Fruit fly (Drosophila melanogaster) whole organism, wandering third instar larva: ENCODE measurements around the gene Arp10.

Source experiments
- CG9705 ChIP-seq: fragments of 200-800 bp; sonication (Bioruptor generic); optimal IDR thresholded peaks from 2 replicates; lab custom pipeline; 2018; ENCODE audit warnings: missing biosample characterization, mild to moderate bottlenecking, missing genetic modification characterization
- CrebA ChIP-seq: fragments of 200-800 bp; sonication (Bioruptor generic); optimal IDR thresholded peaks from 2 replicates; lab custom pipeline; 2016; ENCODE audit warnings: missing biosample characterization, mild to moderate bottlenecking, missing genetic modification characterization, borderline replicate concordance
- Dfd ChIP-seq: fragments of >200 bp; optimal IDR thresholded peaks from 2 replicates; lab custom pipeline; 2017; ENCODE audit warnings: missing biosample characterization, missing genetic modification characterization
- Dif ChIP-seq: fragments of 200-275, 200-300 bp; sonication (Bioruptor generic); optimal IDR thresholded peaks from 2 replicates; lab custom pipeline; 2018; ENCODE audit warnings: missing biosample characterization, missing genetic modification characterization; ENCODE audit not compliant: partially characterized antibody
- GATAd ChIP-seq: sonication (Bioruptor generic); optimal IDR thresholded peaks from 2 replicates; lab custom pipeline; 2016; ENCODE audit warnings: missing biosample characterization, missing genetic modification characterization
- HLH106 ChIP-seq: fragments of 200-800 bp; optimal IDR thresholded peaks from 3 replicates; lab custom pipeline; 2019; ENCODE audit warnings: missing biosample characterization, mild to moderate bottlenecking, missing genetic modification characterization, moderate library complexity
- Hnf4 ChIP-seq: fragments of 200-800 bp; sonication (Bioruptor generic); optimal IDR thresholded peaks from 2 replicates; lab custom pipeline; 2016; ENCODE audit warnings: missing biosample characterization, mild to moderate bottlenecking, missing genetic modification characterization
- Hr78 ChIP-seq: fragments of >200 bp; optimal IDR thresholded peaks from 2 replicates; lab custom pipeline; 2017; ENCODE audit warnings: missing biosample characterization, missing genetic modification characterization
- Hr83 ChIP-seq: fragments of 200-300 bp; sonication (Bioruptor generic); optimal IDR thresholded peaks from 2 replicates; lab custom pipeline; 2016; ENCODE audit warnings: missing biosample characterization, mild to moderate bottlenecking, missing genetic modification characterization, moderate library complexity; ENCODE audit not compliant: poor library complexity, severe bottlenecking
- Mio ChIP-seq: sonication (Bioruptor generic); optimal IDR thresholded peaks from 2 replicates; lab custom pipeline; 2016; ENCODE audit warnings: missing biosample characterization, missing genetic modification characterization
- N ChIP-seq: fragments of >200 bp; optimal IDR thresholded peaks from 2 replicates; lab custom pipeline; 2018; ENCODE audit warnings: missing biosample characterization, missing external identifiers, missing genetic modification characterization
- OdsH ChIP-seq: fragments of 200-800 bp; sonication (Bioruptor generic); optimal IDR thresholded peaks from 2 replicates; lab custom pipeline; 2016; ENCODE audit warnings: missing biosample characterization, mild to moderate bottlenecking, missing genetic modification characterization
- Rel ChIP-seq, 2 experiments: fragments of 200-800 bp; sonication (Bioruptor generic) in 1 of 2; optimal IDR thresholded peaks; 2 replicates in 1 of 2; 3 replicates in 1 of 2; lab custom pipeline; 2016 to 2019; ENCODE audit warnings: mild to moderate bottlenecking in 2 of 2, missing biosample characterization in 2 of 2, missing genetic modification characterization in 2 of 2, moderate library complexity in 1 of 2
- Sp1 ChIP-seq: fragments of 200-800 bp; sonication (Bioruptor generic); optimal IDR thresholded peaks from 3 replicates; lab custom pipeline; 2019; ENCODE audit warnings: missing biosample characterization, mild to moderate bottlenecking, missing genetic modification characterization, moderate library complexity
- Vsx2 ChIP-seq: fragments of 200-300, 225-300 bp; sonication (Bioruptor generic); optimal IDR thresholded peaks from 2 replicates; lab custom pipeline; 2018; ENCODE audit warnings: missing biosample characterization, missing genetic modification characterization; ENCODE audit not compliant: partially characterized antibody
- br ChIP-seq: fragments of 200-800 bp; sonication (Bioruptor generic); optimal IDR thresholded peaks from 2 replicates; lab custom pipeline; 2016; ENCODE audit warnings: missing biosample characterization, missing genetic modification characterization
- brk ChIP-seq: fragments of 200-800 bp; sonication (Bioruptor generic); optimal IDR thresholded peaks from 2 replicates; lab custom pipeline; 2016; ENCODE audit warnings: missing biosample characterization, mild to moderate bottlenecking, missing genetic modification characterization
- dl ChIP-seq, 2 experiments: fragments of 175-275, 200-275 bp in 1 of 2; fragments of 200-275 bp in 1 of 2; sonication (Bioruptor generic); optimal IDR thresholded peaks; lab custom pipeline; 2018; ENCODE audit warnings: mild to moderate bottlenecking in 2 of 2, missing biosample characterization in 2 of 2, missing genetic modification characterization in 2 of 2, moderate library complexity in 2 of 2; ENCODE audit not compliant: partially characterized antibody in 2 of 2, insufficient read depth in 1 of 2
- dsf ChIP-seq: sonication (Bioruptor generic); optimal IDR thresholded peaks from 2 replicates; lab custom pipeline; 2016; ENCODE audit warnings: missing biosample characterization, missing genetic modification characterization, borderline replicate concordance
- ey ChIP-seq: fragments of 200-800 bp; sonication (Bioruptor generic); optimal IDR thresholded peaks from 2 replicates; lab custom pipeline; 2016; ENCODE audit warnings: missing biosample characterization, missing genetic modification characterization
- foxo ChIP-seq, 2 experiments: fragments of 200-800 bp; sonication (Bioruptor generic); optimal IDR thresholded peaks; 2 replicates in 1 of 2; 3 replicates in 1 of 2; lab custom pipeline; 2016 to 2017; ENCODE audit warnings: missing biosample characterization in 2 of 2, missing genetic modification characterization in 2 of 2
- fru ChIP-seq: fragments of 200-800 bp; sonication (Bioruptor generic); optimal IDR thresholded peaks from 3 replicates; lab custom pipeline; 2016; ENCODE audit warnings: missing biosample characterization, mild to moderate bottlenecking, missing genetic modification characterization
- h ChIP-seq: fragments of 200-800 bp; sonication (Bioruptor generic); optimal IDR thresholded peaks from 3 replicates; lab custom pipeline; 2016; ENCODE audit warnings: missing biosample characterization, mild to moderate bottlenecking, missing genetic modification characterization
- jim ChIP-seq: fragments of 175-275, 200-325 bp; sonication (Bioruptor generic); optimal IDR thresholded peaks from 2 replicates; lab custom pipeline; 2016; ENCODE audit warnings: missing biosample characterization, mild to moderate bottlenecking, missing genetic modification characterization
- psq ChIP-seq: fragments of 200-800 bp; sonication (Bioruptor generic); optimal IDR thresholded peaks from 3 replicates; lab custom pipeline; 2017; ENCODE audit warnings: missing biosample characterization, mild to moderate bottlenecking, missing genetic modification characterization, moderate library complexity
- rgr ChIP-seq: fragments of 200-800 bp; sonication (Bioruptor generic); optimal IDR thresholded peaks from 3 replicates; lab custom pipeline; 2016; ENCODE audit warnings: missing biosample characterization, mild to moderate bottlenecking, missing genetic modification characterization
- sage ChIP-seq: fragments of 200-800 bp; sonication (Bioruptor generic); optimal IDR thresholded peaks from 2 replicates; lab custom pipeline; 2016; ENCODE audit warnings: missing biosample characterization, mild to moderate bottlenecking, missing genetic modification characterization
- sv ChIP-seq: fragments of 200-800 bp; sonication (Bioruptor generic); optimal IDR thresholded peaks from 3 replicates; lab custom pipeline; 2016; ENCODE audit warnings: missing biosample characterization, missing genetic modification characterization
- usp ChIP-seq: fragments of >200 bp; optimal IDR thresholded peaks from 2 replicates; lab custom pipeline; 2017; ENCODE audit warnings: missing biosample characterization, missing genetic modification characterization
- woc ChIP-seq: sonication (Bioruptor generic); optimal IDR thresholded peaks from 2 replicates; lab custom pipeline; 2016; ENCODE audit warnings: missing biosample characterization, mild to moderate bottlenecking, missing genetic modification characterization

Arp10 gene

dm6 chrX:19663859-19664728 lies 18.1 kb upstream of the Arp10 start, which contains the start of the genes CG14223 and Ssu72:
CG14223 (minus strand) TSS chrX:19663971.
Ssu72 (plus strand) TSS chrX:19664561.
- TF ChIP-seq Rel (GFP tag; optimal IDR thresholded peaks at IDR 0.05; lab: Kevin White, UChicago) (no peak), Rel (tag; optimal IDR thresholded peaks at IDR 0.05; lab: Kevin White, UChicago) (no peak), psq (GFP tag; lab: Kevin White, UChicago) (no peak), CrebA (GFP tag; lab: Kevin White, UChicago) (no peak), Hr83 (GFP tag; lab: Kevin White, UChicago) (no peak), jim (GFP tag; lab: Kevin White, UChicago) (no peak), woc (GFP tag; lab: Kevin White, UChicago) (peak; percentile 6), Hnf4 (GFP tag; lab: Kevin White, UChicago) (peak; percentile 15), h (GFP tag; lab: Kevin White, UChicago) (no peak)

DNA sequence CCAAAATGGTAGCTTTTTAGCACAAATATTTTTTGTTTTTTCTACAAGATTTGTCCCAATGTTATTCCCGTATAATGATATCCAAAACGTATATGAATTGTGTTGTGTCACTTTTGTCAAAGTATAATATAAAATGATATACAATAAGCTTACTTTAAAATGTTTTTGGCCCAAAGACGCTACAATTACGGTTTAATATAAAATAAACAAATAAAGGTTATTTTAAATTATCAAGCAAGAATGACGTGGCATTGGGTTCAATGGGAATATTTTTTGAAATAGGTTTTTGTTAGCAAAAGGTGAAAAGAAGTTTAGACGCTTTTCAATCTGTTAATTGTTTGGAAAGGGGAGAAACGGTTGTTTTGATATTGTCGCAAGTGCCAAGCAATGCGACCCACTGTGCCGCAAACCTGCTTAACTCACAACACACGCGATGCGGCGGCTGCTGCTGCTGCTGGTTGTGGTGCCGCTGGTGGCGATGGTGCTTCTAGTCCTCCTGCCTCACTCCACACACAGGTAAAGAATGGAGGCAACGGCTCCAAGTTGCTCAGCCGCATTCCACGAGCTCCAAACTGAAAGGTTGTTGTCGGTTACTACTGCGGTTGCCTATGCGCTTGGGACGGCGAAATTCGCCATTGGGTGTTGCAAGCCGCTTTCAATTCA lies 17.4 kb upstream of the Arp10 start:
- peak; percentile 34 for TF ChIP-seq br (GFP tag; lab: Kevin White, UChicago)
- TF ChIP-seq sage (GFP tag; lab: Kevin White, UChicago), result no peak
- peak; percentile 14 for TF ChIP-seq rgr (GFP tag; lab: Kevin White, UChicago)
- no peak for TF ChIP-seq Hr78 (GFP tag; lab: Kevin White, UChicago)
- no peak for TF ChIP-seq usp (GFP tag; lab: Kevin White, UChicago)
- TF ChIP-seq OdsH (GFP tag; lab: Kevin White, UChicago), result peak; percentile 16
- no peak for TF ChIP-seq GATAd (GFP tag; lab: Kevin White, UChicago)
- peak; percentile 39 for TF ChIP-seq ey
- TF ChIP-seq Mio (GFP tag; lab: Kevin White, UChicago), result no peak
- no peak for TF ChIP-seq jim (GFP tag; lab: Kevin White, UChicago)
- peak in 1 of 2 experiments; percentile 33 for TF ChIP-seq dl (GFP tag; optimal IDR thresholded peaks at IDR 0.05; lab: Kevin White, UChicago; ENCODE audit: insufficient read depth in 1 of 2, partially characterized antibody in 2 of 2)
- peak; percentile 3 for TF ChIP-seq Hr83 (GFP tag; lab: Kevin White, UChicago)
- no peak for TF ChIP-seq N (GFP tag; lab: Kevin White, UChicago)
- peak; percentile 37 for TF ChIP-seq fru
- TF ChIP-seq h (GFP tag; lab: Kevin White, UChicago), result peak; percentile 6
- peak; percentile 64 for TF ChIP-seq HLH106 (tag; lab: Kevin White, UChicago)
- TF ChIP-seq foxo (GFP tag; optimal IDR thresholded peaks at IDR 0.05; lab: Kevin White, UChicago), result peak in 1 of 2 experiments; percentile 45
- no peak for TF ChIP-seq brk (GFP tag; lab: Kevin White, UChicago)
- TF ChIP-seq CrebA (GFP tag; lab: Kevin White, UChicago), result no peak
- TF ChIP-seq Sp1 (GFP tag; lab: Kevin White, UChicago), result peak; percentile 68
- TF ChIP-seq woc (GFP tag; lab: Kevin White, UChicago), result peak; percentile 79
- no peak for TF ChIP-seq sv (GFP tag; lab: Kevin White, UChicago)
- TF ChIP-seq CG9705 (GFP tag; lab: Kevin White, UChicago), result peak; percentile 5
- peak; percentile 37 for TF ChIP-seq psq (GFP tag; lab: Kevin White, UChicago)

dm6 chrX:19662583-19663195 lies 16.7 kb upstream of the Arp10 start:
- TF ChIP-seq Dif (GFP tag; lab: Kevin White, UChicago) (peak; percentile 90), dl (GFP tag; optimal IDR thresholded peaks at IDR 0.05; lab: Kevin White, UChicago; ENCODE audit: insufficient read depth in 1 of 2, partially characterized antibody in 2 of 2) (peak in 1 of 2 experiments; percentile 74), OdsH (GFP tag; lab: Kevin White, UChicago) (no peak), Hnf4 (GFP tag; lab: Kevin White, UChicago) (no peak), Vsx2 (GFP tag; lab: Kevin White, UChicago) (peak; percentile 85), Mio (GFP tag; lab: Kevin White, UChicago) (no peak), Dfd (GFP tag; lab: Kevin White, UChicago) (no peak), sv (GFP tag; lab: Kevin White, UChicago) (no peak), Sp1 (GFP tag; lab: Kevin White, UChicago) (no peak), h (GFP tag; lab: Kevin White, UChicago) (no peak), HLH106 (tag; lab: Kevin White, UChicago) (no peak), usp (GFP tag; lab: Kevin White, UChicago) (no peak), woc (GFP tag; lab: Kevin White, UChicago) (no peak), dsf (no peak), Hr83 (GFP tag; lab: Kevin White, UChicago) (peak; percentile 53), GATAd (GFP tag; lab: Kevin White, UChicago) (no peak), Rel (GFP tag; optimal IDR thresholded peaks at IDR 0.05; lab: Kevin White, UChicago) (no peak), Rel (tag; optimal IDR thresholded peaks at IDR 0.05; lab: Kevin White, UChicago) (no peak)
